Worm (Caenorhabditis elegans) whole organism, mixed stage, embryonic: ENCODE results near the gene fbxa-79.

ENCODE experiments used
- mab-5 ChIP-seq: fragments of 150-350 bp; optimal IDR thresholded peaks from 2 replicates; lab custom pipeline; 2014; ENCODE audit warnings: missing biosample characterization, missing genetic modification characterization
- sptf-1 ChIP-seq: sonication (generic microtip); optimal IDR thresholded peaks from 2 replicates; lab custom pipeline; 2017; ENCODE audit warnings: mild to moderate bottlenecking, missing genetic modification characterization, moderate library complexity, missing compliant biosample characterization

DNA sequence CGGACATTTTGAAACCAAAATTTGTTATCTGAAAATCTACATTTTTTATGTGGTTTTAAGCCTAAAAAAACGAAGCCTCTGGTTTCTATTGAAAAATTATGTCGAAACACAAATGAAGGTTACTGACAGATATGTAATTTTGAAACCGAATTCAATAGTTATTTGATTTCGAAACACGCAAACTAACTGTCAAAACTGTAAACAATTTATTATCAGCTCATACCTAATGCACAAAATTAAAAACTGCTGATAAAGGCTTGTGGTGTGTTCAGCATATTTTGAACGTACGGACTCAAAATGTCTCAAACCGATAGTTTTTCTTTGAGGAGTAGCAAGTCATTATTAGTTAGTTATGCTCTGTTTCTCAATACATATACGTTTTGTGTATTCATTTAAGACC is 34.4 kb upstream of the fbxa-79 start, which contains the start of gene fbxa-26:
- no peak for TF ChIP-seq mab-5
- no peak for TF ChIP-seq sptf-1 (tag; lab: Kevin White, UChicago)
